Worm (Caenorhabditis elegans): Measurements from ENCODE around the gene F46G11.6.

F46G11.6 gene

ce11 chrX:5786193-5786592 is at the start of gene F46G11.6:
F46G11.6 (plus strand) TSS chrX:5786493.
- TF ChIP-seq unc-39 (tag; optimal IDR thresholded peaks at IDR 0.05) (no peak), nhr-28 (tag; optimal IDR thresholded peaks at IDR 0.05) (no peak), unc-120 (tag; optimal IDR thresholded peaks at IDR 0.05; ENCODE audit: poor library complexity, severe bottlenecking) (no peak), nhr-76 (tag; optimal IDR thresholded peaks at IDR 0.05) (no peak), sptf-1 (tag; optimal IDR thresholded peaks at IDR 0.05) (no peak), hlh-1 (tag; optimal IDR thresholded peaks at IDR 0.05) (no peak), pha-4 (tag; optimal IDR thresholded peaks at IDR 0.05) (no peak), elt-3 (tag; optimal IDR thresholded peaks at IDR 0.05) (no peak), ces-1 (GFP tag; optimal IDR thresholded peaks at IDR 0.05) (no peak), blmp-1 (tag; optimal IDR thresholded peaks at IDR 0.05) (no peak), tbx-8 (GFP tag; optimal IDR thresholded peaks at IDR 0.05) (no peak), elt-1 (tag; optimal IDR thresholded peaks at IDR 0.05; ENCODE audit: borderline replicate concordance, insufficient read depth) (no peak), zip-8 (tag; optimal IDR thresholded peaks at IDR 0.05) (no peak), bed-3 (GFP tag; optimal IDR thresholded peaks at IDR 0.05) (no peak), ztf-11 (tag; optimal IDR thresholded peaks at IDR 0.05) (no peak)

DNA sequence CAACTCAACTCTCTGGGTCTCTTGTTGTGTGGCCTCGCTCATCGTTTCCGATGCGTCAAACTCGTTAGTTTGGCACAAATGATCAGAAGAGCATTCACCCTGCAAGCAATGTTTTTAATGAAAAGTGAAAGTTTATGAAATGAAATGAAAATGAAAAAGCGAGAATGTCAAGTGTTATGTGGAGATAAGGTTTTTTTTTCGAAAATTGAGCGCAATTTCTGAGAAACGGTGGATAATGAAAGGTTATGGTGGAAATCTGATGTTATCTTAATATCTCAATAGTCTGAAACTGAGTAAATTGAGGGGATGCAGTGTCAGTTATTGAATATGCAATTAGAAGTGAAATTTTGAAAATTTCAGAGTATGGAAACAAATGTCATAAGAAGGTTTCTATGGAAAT is 43.1 kb upstream of the F46G11.6 start, which contains the start of gene gnrr-4:
Gene gnrr-4 (minus strand): TSS at position 101 of the 400 bp plus-strand sequence.
- TF ChIP-seq nhr-12 (tag; optimal IDR thresholded peaks at IDR 0.05) (no peak), flh-1 (GFP tag; optimal IDR thresholded peaks at IDR 0.05) (no peak), mls-2 (tag; optimal IDR thresholded peaks at IDR 0.05) (no peak), zip-8 (tag; optimal IDR thresholded peaks at IDR 0.05) (no peak), ceh-83 (GFP tag; optimal IDR thresholded peaks at IDR 0.05) (no peak), elt-3 (tag; optimal IDR thresholded peaks at IDR 0.05) (no peak)

DNA sequence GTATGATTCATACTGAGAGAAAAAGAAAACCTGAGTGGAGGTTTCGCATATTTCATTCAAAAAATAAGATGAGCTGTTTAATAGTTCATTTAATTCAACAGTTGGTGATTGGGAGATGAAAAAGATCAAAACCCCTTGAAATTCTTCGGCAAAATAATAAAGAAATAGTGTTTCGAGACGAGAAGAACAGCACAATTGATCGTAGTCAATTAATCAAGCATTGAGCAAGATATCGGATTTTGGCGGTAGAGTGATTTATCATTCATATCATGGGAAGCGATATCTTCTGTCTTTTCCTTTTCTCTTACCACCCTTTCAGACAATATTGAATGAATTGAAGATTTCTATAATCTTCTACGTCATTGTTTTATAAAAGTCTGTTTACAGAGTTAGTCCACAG is 39.6 kb upstream of the F46G11.6 start:
- TF ChIP-seq mab-5 (tag; optimal IDR thresholded peaks at IDR 0.05), result no peak
- TF ChIP-seq lsy-2 (tag; optimal IDR thresholded peaks at IDR 0.05), result no peak
- no peak for TF ChIP-seq unc-39 (tag; optimal IDR thresholded peaks at IDR 0.05)
- no peak for TF ChIP-seq lin-32 (GFP tag; optimal IDR thresholded peaks at IDR 0.05)
- peak; percentile 26 for TF ChIP-seq unc-62 (GFP tag; optimal IDR thresholded peaks at IDR 0.05)
- no peak for TF ChIP-seq nhr-76 (tag; optimal IDR thresholded peaks at IDR 0.05)
- TF ChIP-seq ces-1 (GFP tag; optimal IDR thresholded peaks at IDR 0.05), result no peak

- no peak for TF ChIP-seq nhr-2 (tag; optimal IDR thresholded peaks at IDR 0.05)
Measured at ce11 chrX:5753141-5753540, 33.2 kb upstream of the F46G11.6 start.

DNA sequence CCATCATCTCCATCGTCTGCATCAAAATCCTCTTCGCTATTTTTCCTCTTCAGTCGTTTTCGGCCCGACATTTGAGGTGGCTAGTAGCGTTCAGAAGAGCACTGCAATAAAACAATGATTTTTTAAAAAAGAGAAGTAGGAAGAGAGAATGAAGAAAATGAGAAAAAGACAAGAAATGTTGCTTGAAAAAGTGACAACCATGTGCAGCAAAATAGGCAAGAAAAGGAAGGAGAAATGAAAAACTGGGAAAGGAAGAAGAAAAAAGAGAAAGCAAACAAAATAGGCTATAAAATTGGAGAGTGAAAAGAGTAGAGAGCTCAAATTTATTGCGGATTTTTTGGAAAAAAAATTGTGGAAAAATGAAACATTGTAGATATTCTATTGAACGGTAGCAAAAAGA is 23.0 kb upstream of the F46G11.6 start, which contains the start of gene tag-294:
Gene tag-294 (minus strand): TSS at position 101 of the 400 bp plus-strand sequence.
- no peak for TF ChIP-seq elt-1 (tag; optimal IDR thresholded peaks at IDR 0.05; ENCODE audit: borderline replicate concordance, insufficient read depth)
- TF ChIP-seq ces-1 (GFP tag; optimal IDR thresholded peaks at IDR 0.05), result peak; percentile 21
- no peak for TF ChIP-seq unc-120 (tag; optimal IDR thresholded peaks at IDR 0.05; ENCODE audit: poor library complexity, severe bottlenecking)
- TF ChIP-seq mls-2 (tag; optimal IDR thresholded peaks at IDR 0.05), result no peak
- TF ChIP-seq lsy-2 (tag; optimal IDR thresholded peaks at IDR 0.05), result no peak

- TF ChIP-seq cnd-1 (tag; optimal IDR thresholded peaks at IDR 0.05), result peak; percentile 33
- no peak for TF ChIP-seq nhr-2 (tag; optimal IDR thresholded peaks at IDR 0.05)
- TF ChIP-seq nhr-12 (tag; optimal IDR thresholded peaks at IDR 0.05), result no peak
- TF ChIP-seq nhr-76 (tag; optimal IDR thresholded peaks at IDR 0.05), result no peak
- TF ChIP-seq bed-3 (GFP tag; optimal IDR thresholded peaks at IDR 0.05), result no peak
- TF ChIP-seq unc-120 (tag; optimal IDR thresholded peaks at IDR 0.05; ENCODE audit: poor library complexity, severe bottlenecking), result peak; percentile 44
- no peak for TF ChIP-seq ceh-39 (tag; optimal IDR thresholded peaks at IDR 0.05)
- no peak for TF ChIP-seq unc-39 (tag; optimal IDR thresholded peaks at IDR 0.05)
- no peak for TF ChIP-seq zip-8 (tag; optimal IDR thresholded peaks at IDR 0.05)
- TF ChIP-seq mab-5 (tag; optimal IDR thresholded peaks at IDR 0.05), result no peak
- TF ChIP-seq pha-4 (tag; optimal IDR thresholded peaks at IDR 0.05), result peak; percentile 97
- peak; percentile 69 for TF ChIP-seq lin-13 (tag; optimal IDR thresholded peaks at IDR 0.05)
- peak; percentile 51 for TF ChIP-seq unc-62 (GFP tag; optimal IDR thresholded peaks at IDR 0.05)
- peak; percentile 13 for TF ChIP-seq M03D4.4 (tag; optimal IDR thresholded peaks at IDR 0.05)
- TF ChIP-seq sem-2 (GFP tag; optimal IDR thresholded peaks at IDR 0.05), result no peak
- no peak for TF ChIP-seq flh-1 (GFP tag; optimal IDR thresholded peaks at IDR 0.05)
- TF ChIP-seq ces-1 (GFP tag; optimal IDR thresholded peaks at IDR 0.05), result no peak
- no peak for TF ChIP-seq nhr-28 (tag; optimal IDR thresholded peaks at IDR 0.05)
- TF ChIP-seq ztf-11 (tag; optimal IDR thresholded peaks at IDR 0.05), result no peak
- no peak for TF ChIP-seq blmp-1 (tag; optimal IDR thresholded peaks at IDR 0.05)
- peak; percentile 62 for TF ChIP-seq drap-1 (GFP tag; optimal IDR thresholded peaks at IDR 0.05)
- peak; percentile 37 for TF ChIP-seq mls-2 (tag; optimal IDR thresholded peaks at IDR 0.05)
- TF ChIP-seq mep-1 (tag; optimal IDR thresholded peaks at IDR 0.05), result peak; percentile 18
- TF ChIP-seq nhr-237 (tag; optimal IDR thresholded peaks at IDR 0.05), result no peak
- TF ChIP-seq hlh-1 (tag; optimal IDR thresholded peaks at IDR 0.05), result peak; percentile 74
- no peak for TF ChIP-seq lsy-2 (tag; optimal IDR thresholded peaks at IDR 0.05)
- TF ChIP-seq ceh-43 (GFP tag; optimal IDR thresholded peaks at IDR 0.05), result no peak
- TF ChIP-seq lin-32 (GFP tag; optimal IDR thresholded peaks at IDR 0.05), result no peak
- TF ChIP-seq elt-3 (tag; optimal IDR thresholded peaks at IDR 0.05), result no peak
- no peak for TF ChIP-seq ham-2 (GFP tag; optimal IDR thresholded peaks at IDR 0.05)
- TF ChIP-seq elt-1 (tag; optimal IDR thresholded peaks at IDR 0.05; ENCODE audit: borderline replicate concordance, insufficient read depth), result no peak
- TF ChIP-seq tbx-8 (GFP tag; optimal IDR thresholded peaks at IDR 0.05), result no peak
- no peak for TF ChIP-seq snpc-4 (tag; optimal IDR thresholded peaks at IDR 0.05)
- no peak for TF ChIP-seq ceh-83 (GFP tag; optimal IDR thresholded peaks at IDR 0.05)
- peak; percentile 61 for TF ChIP-seq sptf-1 (tag; optimal IDR thresholded peaks at IDR 0.05)
Measured at ce11 chrX:5763904-5764303, 22.4 kb upstream of the F46G11.6 start.
